Worm (Caenorhabditis elegans): ENCODE measurements around the gene ZK829.1.

DNA sequence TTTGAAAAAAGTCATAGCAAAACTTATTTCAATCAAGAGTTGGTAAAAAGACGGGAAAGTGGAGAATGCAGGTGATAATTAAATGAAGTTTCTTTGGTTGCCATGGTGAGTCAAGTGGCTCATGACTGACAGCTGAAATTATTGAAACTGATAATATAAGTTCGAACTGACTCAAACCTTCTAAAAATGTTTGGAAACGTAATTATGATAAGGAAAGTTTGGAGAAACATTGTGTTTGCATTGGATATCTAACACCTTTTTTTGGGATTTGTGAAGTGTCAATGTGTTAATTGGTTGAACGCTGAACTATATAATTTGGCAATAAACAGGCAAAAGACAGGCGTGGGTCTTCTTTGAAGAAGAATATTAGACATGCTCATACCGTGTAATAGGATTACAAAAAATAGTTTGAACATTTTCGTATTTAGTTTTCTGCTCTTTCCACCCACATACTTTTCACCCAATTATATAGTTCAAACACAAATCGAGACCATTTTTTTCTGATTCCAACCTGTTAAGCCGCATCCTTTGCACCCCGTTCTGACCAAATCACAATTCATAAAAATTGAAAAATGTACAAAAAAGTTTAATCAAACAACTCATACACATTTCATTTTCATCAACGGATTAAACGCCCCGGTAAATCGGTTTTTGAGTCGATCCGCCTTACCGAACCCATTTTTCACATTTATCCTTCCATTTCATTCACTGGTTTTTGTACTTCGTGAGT lies 16.7 kb downstream of the ZK829.1 start, which contains the start of the genes srlf-33 and srlf-32:
- TF ChIP-seq lin-39 (tag; optimal IDR thresholded peaks at IDR 0.05) (no peak), lin-13 (GFP tag; optimal IDR thresholded peaks at IDR 0.05) (no peak), nhr-77 (tag; optimal IDR thresholded peaks at IDR 0.05) (no peak), mbf-1 (tag; optimal IDR thresholded peaks at IDR 0.05) (no peak), zag-1 (tag; optimal IDR thresholded peaks at IDR 0.05) (no peak), unc-55 (GFP tag; optimal IDR thresholded peaks at IDR 0.05) (no peak), nhr-11 (tag; optimal IDR thresholded peaks at IDR 0.05) (no peak), lsy-2 (tag; optimal IDR thresholded peaks at IDR 0.05) (no peak), ama-1 (optimal IDR thresholded peaks at IDR 0.05) (no peak), fos-1 (tag; optimal IDR thresholded peaks at IDR 0.05) (no peak)
